Worm (Caenorhabditis elegans) whole organism, midembryonic: ENCODE results near the gene F44E5.2.

ENCODE experiments used
- T22C8.4 ChIP-seq: fragments of 200-800 bp; sonication (Bioruptor generic); IDR thresholded peaks from 2 replicates; pipeline ENCODE4 v1.3.6; 2022; ENCODE audit warnings: missing genetic modification characterization, missing compliant biosample characterization
- cog-1 ChIP-seq: sonication (generic microtip); optimal IDR thresholded peaks from 2 replicates; lab custom pipeline; 2016; ENCODE audit warnings: missing genetic modification characterization, missing compliant biosample characterization
- flt-1 ChIP-seq: fragments of 200-800 bp; sonication (Bioruptor generic); IDR thresholded peaks from 2 replicates; pipeline ENCODE4 v1.3.6; 2022; ENCODE audit warnings: missing genetic modification characterization, missing compliant biosample characterization
- klf-2 ChIP-seq: fragments of 200-800 bp; sonication (Bioruptor generic); conservative IDR thresholded peaks from 2 replicates; pipeline ENCODE4 v1.3.6; 2022; ENCODE audit warnings: missing genetic modification reagents, missing genetic modification characterization, missing compliant biosample characterization
- med-1 ChIP-seq: sonication (generic microtip); optimal IDR thresholded peaks from 2 replicates; lab custom pipeline; 2017; ENCODE audit warnings: missing genetic modification characterization, mild to moderate bottlenecking, missing compliant biosample characterization, antibody characterized with exemption, missing genetic modification reagents; ENCODE audit not compliant: insufficient read depth
- ref-1 ChIP-seq: fragments of 200-800 bp; sonication (Bioruptor generic); conservative IDR thresholded peaks from 2 replicates; pipeline ENCODE4 v1.3.6; 2022; ENCODE audit warnings: missing genetic modification reagents, missing genetic modification characterization, missing compliant biosample characterization
- tab-1 ChIP-seq: fragments of 200-800 bp; sonication (Bioruptor generic); IDR thresholded peaks from 2 replicates; pipeline ENCODE4 v1.3.6; 2022; ENCODE audit warnings: missing genetic modification characterization, missing compliant biosample characterization
- ztf-23 ChIP-seq: fragments of 200-800 bp; sonication (Bioruptor generic); IDR thresholded peaks from 2 replicates; pipeline ENCODE4 v1.3.6; 2022; ENCODE audit warnings: missing genetic modification reagents, missing genetic modification characterization, missing compliant biosample characterization
- ztf-29 ChIP-seq: fragments of 200-800 bp; sonication (Bioruptor generic); IDR thresholded peaks from 2 replicates; pipeline ENCODE4 v1.3.6; 2022; ENCODE audit warnings: missing genetic modification reagents, missing genetic modification characterization, missing compliant biosample characterization

F44E5.2 gene

ce11 chrII:11797194-11797593 lies 30.6 kb downstream of the F44E5.2 start:
- TF ChIP-seq ztf-23 (GFP tag; lab: Robert Waterston, UW) (no peak), tab-1 (GFP tag; lab: Robert Waterston, UW) (no peak), cog-1 (tag; lab: Kevin White, UChicago) (no peak)

- TF ChIP-seq T22C8.4 (GFP tag; lab: Robert Waterston, UW) (no peak), ztf-29 (GFP tag; lab: Robert Waterston, UW) (no peak), ref-1 (no peak), ztf-23 (GFP tag; lab: Robert Waterston, UW) (no peak), klf-2 (GFP tag; lab: Robert Waterston, UW) (no peak), flt-1 (GFP tag; lab: Robert Waterston, UW) (no peak), cog-1 (tag; lab: Kevin White, UChicago) (no peak), tab-1 (GFP tag; lab: Robert Waterston, UW) (no peak), med-1 (GFP tag; lab: Kevin White, UChicago) (no peak)
These were observed 32.2 kb downstream of the F44E5.2 start, which contains the start of gene hda-5 for ce11 chrII:11798737-11799136. TSS of gene hda-5 (plus strand) at chrII:11799037.

- no peak for TF ChIP-seq T22C8.4 (GFP tag; lab: Robert Waterston, UW)
- no peak for TF ChIP-seq tab-1 (GFP tag; lab: Robert Waterston, UW)
- TF ChIP-seq cog-1 (tag; lab: Kevin White, UChicago), result no peak
- TF ChIP-seq ztf-29 (GFP tag; lab: Robert Waterston, UW), result no peak
- TF ChIP-seq med-1 (GFP tag; lab: Kevin White, UChicago), result no peak
- no peak for TF ChIP-seq flt-1 (GFP tag; lab: Robert Waterston, UW)
- no peak for TF ChIP-seq ref-1
- no peak for TF ChIP-seq klf-2 (GFP tag; lab: Robert Waterston, UW)
- TF ChIP-seq ztf-23 (GFP tag; lab: Robert Waterston, UW), result no peak
These were observed 35.9 kb downstream of the F44E5.2 start, which contains the start of gene F43G6.17 for ce11 chrII:11802451-11802850. TSS of gene F43G6.17 (plus strand) at chrII:11802751.

ce11 chrII:11806256-11806655 lies 39.7 kb downstream of the F44E5.2 start, which contains the start of gene jmjd-1.1:
TSS of gene jmjd-1.1 (plus strand) at chrII:11806556.
- no peak for TF ChIP-seq ref-1
- TF ChIP-seq flt-1 (GFP tag; lab: Robert Waterston, UW), result no peak
- TF ChIP-seq klf-2 (GFP tag; lab: Robert Waterston, UW), result no peak
- TF ChIP-seq T22C8.4 (GFP tag; lab: Robert Waterston, UW), result no peak
- TF ChIP-seq ztf-23 (GFP tag; lab: Robert Waterston, UW), result no peak

ce11 chrII:11808979-11809378 lies 42.4 kb downstream of the F44E5.2 start, which contains the start of gene F43G6.10:
TSS of gene F43G6.10 (plus strand) at chrII:11809349.
- TF ChIP-seq ztf-23 (GFP tag; lab: Robert Waterston, UW), result no peak
- no peak for TF ChIP-seq ztf-29 (GFP tag; lab: Robert Waterston, UW)
- TF ChIP-seq cog-1 (tag; lab: Kevin White, UChicago), result no peak
- TF ChIP-seq T22C8.4 (GFP tag; lab: Robert Waterston, UW), result no peak
- no peak for TF ChIP-seq klf-2 (GFP tag; lab: Robert Waterston, UW)
- TF ChIP-seq med-1 (GFP tag; lab: Kevin White, UChicago), result no peak
- no peak for TF ChIP-seq flt-1 (GFP tag; lab: Robert Waterston, UW)
- TF ChIP-seq ref-1, result no peak
- no peak for TF ChIP-seq tab-1 (GFP tag; lab: Robert Waterston, UW)

ce11 chrII:11810436-11810835 lies 43.9 kb downstream of the F44E5.2 start, which contains the start of gene F43G6.7:
TSS of gene F43G6.7 (plus strand) at chrII:11810790.
- TF ChIP-seq med-1 (GFP tag; lab: Kevin White, UChicago), result no peak

- TF ChIP-seq tab-1 (GFP tag; lab: Robert Waterston, UW), result no peak
- no peak for TF ChIP-seq T22C8.4 (GFP tag; lab: Robert Waterston, UW)
- TF ChIP-seq klf-2 (GFP tag; lab: Robert Waterston, UW), result no peak
- no peak for TF ChIP-seq cog-1 (tag; lab: Kevin White, UChicago)
- no peak for TF ChIP-seq flt-1 (GFP tag; lab: Robert Waterston, UW)
- TF ChIP-seq ref-1, result no peak
- no peak for TF ChIP-seq med-1 (GFP tag; lab: Kevin White, UChicago)
- no peak for TF ChIP-seq ztf-23 (GFP tag; lab: Robert Waterston, UW)
- TF ChIP-seq ztf-29 (GFP tag; lab: Robert Waterston, UW), result no peak
These were observed 44.7 kb downstream of the F44E5.2 start for ce11 chrII:11811241-11811640.

- TF ChIP-seq ztf-23 (GFP tag; lab: Robert Waterston, UW) (no peak), tab-1 (GFP tag; lab: Robert Waterston, UW) (no peak)
These were observed 47.4 kb downstream of the F44E5.2 start, which contains the start of gene F43G6.8 for ce11 chrII:11813895-11814369. TSS of gene F43G6.8 (minus strand) at chrII:11814092.

- no peak for TF ChIP-seq T22C8.4 (GFP tag; lab: Robert Waterston, UW)
- no peak for TF ChIP-seq ztf-23 (GFP tag; lab: Robert Waterston, UW)
- no peak for TF ChIP-seq flt-1 (GFP tag; lab: Robert Waterston, UW)
- TF ChIP-seq ztf-29 (GFP tag; lab: Robert Waterston, UW), result no peak
- TF ChIP-seq tab-1 (GFP tag; lab: Robert Waterston, UW), result no peak
- TF ChIP-seq med-1 (GFP tag; lab: Kevin White, UChicago), result no peak
- no peak for TF ChIP-seq klf-2 (GFP tag; lab: Robert Waterston, UW)
- TF ChIP-seq cog-1 (tag; lab: Kevin White, UChicago), result no peak
These were observed 49.4 kb downstream of the F44E5.2 start for ce11 chrII:11816014-11816413.

ce11 chrII:11816475-11816874 lies 49.9 kb downstream of the F44E5.2 start, which contains the start of gene pap-3:
TSS of gene pap-3 (minus strand) at chrII:11816575.
- TF ChIP-seq cog-1 (tag; lab: Kevin White, UChicago) (no peak), flt-1 (GFP tag; lab: Robert Waterston, UW) (no peak), T22C8.4 (GFP tag; lab: Robert Waterston, UW) (no peak), klf-2 (GFP tag; lab: Robert Waterston, UW) (no peak), ref-1 (no peak), ztf-29 (GFP tag; lab: Robert Waterston, UW) (no peak), tab-1 (GFP tag; lab: Robert Waterston, UW) (no peak), med-1 (GFP tag; lab: Kevin White, UChicago) (no peak), ztf-23 (GFP tag; lab: Robert Waterston, UW) (no peak)
